Worm (Caenorhabditis elegans) whole organism, early embryonic: Measurements from ENCODE around the gene exc-7.

Source experiments
- B0310.2 ChIP-seq: sonication (generic microtip); optimal IDR thresholded peaks from 2 replicates; lab custom pipeline; 2016; ENCODE audit warnings: mild to moderate bottlenecking, missing genetic modification characterization, missing compliant biosample characterization
- F13C5.2 ChIP-seq: sonication (generic microtip); optimal IDR thresholded peaks from 2 replicates; lab custom pipeline; 2017; ENCODE audit warnings: mild to moderate bottlenecking, missing genetic modification characterization, inconsistent platforms, missing compliant biosample characterization
- aly-1 ChIP-seq: sonication (generic microtip); optimal IDR thresholded peaks from 2 replicates; lab custom pipeline; 2016; ENCODE audit warnings: missing genetic modification characterization, missing compliant biosample characterization
- ama-1 ChIP-seq: fragments of 150-350 bp; optimal IDR thresholded peaks from 2 replicates; lab custom pipeline; 2014
- ceh-13 ChIP-seq: fragments of 200-800 bp; sonication (Bioruptor generic); optimal IDR thresholded peaks from 2 replicates; lab custom pipeline; 2018; ENCODE audit warnings: mild to moderate bottlenecking, missing genetic modification characterization, missing compliant biosample characterization
- ceh-36 ChIP-seq: sonication (generic microtip); optimal IDR thresholded peaks from 2 replicates; lab custom pipeline; 2016; ENCODE audit warnings: missing genetic modification characterization, inconsistent platforms, missing compliant biosample characterization
- ets-7 ChIP-seq: sonication (generic microtip); optimal IDR thresholded peaks from 2 replicates; lab custom pipeline; 2016; ENCODE audit warnings: missing genotype, missing genetic modification characterization, missing compliant biosample characterization
- flt-1 ChIP-seq: fragments of 200-800 bp; sonication (Bioruptor generic); IDR thresholded peaks from 2 replicates; pipeline ENCODE4 v1.3.6; 2022; ENCODE audit warnings: missing genetic modification characterization, missing compliant biosample characterization
- hmbx-1 ChIP-seq: sonication (generic microtip); optimal IDR thresholded peaks from 2 replicates; lab custom pipeline; 2016; ENCODE audit warnings: mild to moderate bottlenecking, missing genetic modification characterization, missing compliant biosample characterization
- hmg-4 ChIP-seq: fragments of 200-800 bp; sonication (Bioruptor generic); optimal IDR thresholded peaks from 2 replicates; lab custom pipeline; 2018; ENCODE audit warnings: mild to moderate bottlenecking, missing genetic modification characterization, missing compliant biosample characterization
- hnd-1 ChIP-seq: sonication (generic microtip); optimal IDR thresholded peaks from 2 replicates; lab custom pipeline; 2016; ENCODE audit warnings: missing genetic modification characterization, missing compliant biosample characterization
- pes-1 ChIP-seq: fragments of 200-800 bp; sonication (Bioruptor generic); IDR thresholded peaks from 2 replicates; pipeline ENCODE4 v1.3.6; 2022; ENCODE audit warnings: missing genetic modification reagents, missing genetic modification characterization, missing compliant biosample characterization
- scrt-1 ChIP-seq: fragments of 200-800 bp; sonication (Bioruptor generic); IDR thresholded peaks from 2 replicates; pipeline ENCODE4 v1.3.6; 2022; ENCODE audit warnings: missing genetic modification characterization, missing compliant biosample characterization
- sea-1 ChIP-seq: fragments of 200-800 bp; sonication (Bioruptor generic); conservative IDR thresholded peaks from 2 replicates; pipeline ENCODE4 v1.3.6; 2022; ENCODE audit warnings: missing genetic modification characterization, missing compliant biosample characterization
- tbx-11 ChIP-seq: fragments of 200-800 bp; sonication (Bioruptor generic); IDR thresholded peaks from 2 replicates; pipeline ENCODE4 v1.3.6; 2022; ENCODE audit warnings: missing genetic modification characterization, missing compliant biosample characterization
- tbx-37 ChIP-seq: fragments of 200-800 bp; sonication (Bioruptor generic); conservative IDR thresholded peaks from 2 replicates; pipeline ENCODE4 v1.3.6; 2022; ENCODE audit warnings: missing genetic modification reagents, missing genetic modification characterization, missing compliant biosample characterization
- tra-4 ChIP-seq: sonication (generic microtip); optimal IDR thresholded peaks from 2 replicates; lab custom pipeline; 2017; ENCODE audit warnings: missing genetic modification characterization, missing compliant biosample characterization

exc-7 gene

DNA sequence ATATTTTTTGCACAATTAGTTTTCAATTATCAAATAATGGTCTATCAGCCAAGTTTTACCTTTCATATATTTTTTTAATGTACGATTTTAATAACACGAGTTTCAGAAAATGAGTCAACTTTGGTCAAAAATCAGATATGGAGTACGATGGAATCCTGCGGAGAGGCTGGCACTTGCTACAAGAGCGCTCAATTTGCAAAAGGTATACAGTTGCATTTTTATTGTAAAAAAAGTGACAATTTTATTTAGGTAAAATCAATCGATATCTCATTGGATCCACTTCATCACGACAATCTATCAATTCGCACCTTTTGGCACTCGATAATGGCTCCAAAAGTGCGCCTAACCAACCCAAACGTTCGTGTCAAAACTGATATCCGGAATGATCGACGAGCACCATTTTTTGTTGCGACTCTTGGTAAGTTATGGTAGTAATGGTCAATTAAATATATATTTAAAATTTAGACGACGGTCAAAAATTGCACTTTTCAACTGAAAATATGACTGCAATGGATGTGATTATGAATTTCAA, 21.8 kb downstream of the exc-7 start, which contains the start of gene mrpl-53:
Gene mrpl-53, plus strand, starts transcription at position 107 of the 532 bp plus-strand sequence.
- no peak for TF ChIP-seq flt-1 (GFP tag; lab: Robert Waterston, UW)
- TF ChIP-seq hmg-4: no peak
- TF ChIP-seq pes-1 (GFP tag; lab: Robert Waterston, UW): no peak
- no peak for TF ChIP-seq tbx-37 (GFP tag; lab: Robert Waterston, UW)
- TF ChIP-seq ets-7 (tag; lab: Kevin White, UChicago): no peak
- no peak for TF ChIP-seq tra-4 (tag; lab: Kevin White, UChicago)
- TF ChIP-seq hnd-1 (tag; lab: Kevin White, UChicago): no peak
- no peak for TF ChIP-seq ceh-36 (tag; lab: Kevin White, UChicago)
- TF ChIP-seq aly-1: no peak
- TF ChIP-seq scrt-1 (GFP tag; lab: Robert Waterston, UW): no peak

DNA sequence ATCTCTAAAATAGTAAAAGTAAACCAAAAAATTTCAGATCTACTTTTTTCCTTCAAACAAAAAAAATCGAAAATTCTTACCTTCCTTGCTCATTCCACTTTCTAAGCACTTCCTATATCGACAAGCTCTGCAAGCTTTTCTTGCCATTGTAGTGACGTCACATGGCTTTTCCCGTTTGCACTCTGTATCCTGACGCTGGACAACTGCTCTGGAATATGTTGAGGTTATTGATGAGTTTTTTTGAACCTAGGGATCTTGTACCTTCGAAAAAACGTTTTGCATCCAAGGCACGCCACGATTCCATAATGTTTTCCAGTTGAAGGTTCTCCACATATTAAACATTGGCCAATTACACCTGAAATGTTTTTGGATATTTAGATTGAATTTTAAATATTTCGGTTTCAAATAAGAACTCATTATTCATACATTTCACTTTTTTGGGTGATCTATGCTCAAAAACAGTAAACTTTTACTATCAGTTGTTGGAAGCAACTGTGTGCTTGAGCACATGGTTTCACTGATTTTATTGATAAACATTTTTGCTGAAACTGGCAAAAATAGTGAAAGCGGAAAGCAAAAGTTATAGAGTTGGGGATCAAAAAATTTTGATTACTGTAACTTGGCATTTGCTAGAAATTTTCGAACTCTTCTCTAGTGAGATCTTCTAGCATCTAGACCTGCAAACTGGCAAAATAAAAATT, 24.4 kb downstream of the exc-7 start:
- TF ChIP-seq aly-1 (no peak), scrt-1 (GFP tag; lab: Robert Waterston, UW) (no peak), flt-1 (GFP tag; lab: Robert Waterston, UW) (no peak), ets-7 (tag; lab: Kevin White, UChicago) (no peak), sea-1 (GFP tag; lab: Robert Waterston, UW) (no peak)

DNA sequence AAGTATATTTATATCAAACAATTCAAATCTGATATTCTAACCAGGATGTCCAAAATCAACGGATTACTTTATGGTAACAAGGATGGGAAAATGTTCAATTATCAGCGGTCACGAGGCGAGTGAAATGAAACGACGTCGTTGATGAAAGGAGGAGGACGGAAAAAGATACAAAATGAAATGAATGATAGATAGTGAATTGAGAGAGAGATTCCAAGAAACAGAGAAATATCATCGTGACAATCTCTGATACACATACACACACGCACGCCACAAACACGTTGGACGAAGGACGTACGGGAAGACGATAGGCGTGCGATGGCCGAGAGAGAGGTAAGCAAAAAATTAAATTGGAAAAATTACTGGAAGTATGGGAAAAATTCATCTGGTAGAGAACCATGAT, 25.3 kb downstream of the exc-7 start:
- TF ChIP-seq hmbx-1 (tag; lab: Kevin White, UChicago) (no peak), flt-1 (GFP tag; lab: Robert Waterston, UW) (no peak), F13C5.2 (no peak), scrt-1 (GFP tag; lab: Robert Waterston, UW) (no peak), tbx-37 (GFP tag; lab: Robert Waterston, UW) (no peak), sea-1 (GFP tag; lab: Robert Waterston, UW) (no peak), tbx-11 (GFP tag; lab: Robert Waterston, UW) (no peak), pes-1 (GFP tag; lab: Robert Waterston, UW) (no peak)

DNA sequence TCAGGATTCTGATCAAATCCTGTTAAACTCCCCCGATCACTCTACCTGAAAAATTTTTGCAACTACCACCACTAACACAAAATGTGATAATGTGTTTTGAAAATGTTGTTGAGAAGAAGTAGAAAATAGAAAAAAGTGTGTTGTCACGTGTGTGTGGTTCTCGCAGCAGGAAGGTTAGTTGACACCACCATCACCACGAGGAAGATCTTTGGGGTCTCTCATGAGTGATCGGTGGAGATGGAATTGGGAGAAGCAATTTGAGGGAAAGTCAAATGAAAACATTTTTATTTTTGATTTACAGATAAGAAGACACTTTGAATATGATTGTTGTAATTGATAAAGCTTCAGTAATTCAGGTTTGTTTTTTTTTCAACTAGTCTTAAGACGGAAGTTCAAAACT, 25.9 kb downstream of the exc-7 start:
- TF ChIP-seq ceh-13 (GFP tag; lab: Kevin White, UChicago) (no peak), ets-7 (tag; lab: Kevin White, UChicago) (no peak), tbx-37 (GFP tag; lab: Robert Waterston, UW) (no peak)

DNA sequence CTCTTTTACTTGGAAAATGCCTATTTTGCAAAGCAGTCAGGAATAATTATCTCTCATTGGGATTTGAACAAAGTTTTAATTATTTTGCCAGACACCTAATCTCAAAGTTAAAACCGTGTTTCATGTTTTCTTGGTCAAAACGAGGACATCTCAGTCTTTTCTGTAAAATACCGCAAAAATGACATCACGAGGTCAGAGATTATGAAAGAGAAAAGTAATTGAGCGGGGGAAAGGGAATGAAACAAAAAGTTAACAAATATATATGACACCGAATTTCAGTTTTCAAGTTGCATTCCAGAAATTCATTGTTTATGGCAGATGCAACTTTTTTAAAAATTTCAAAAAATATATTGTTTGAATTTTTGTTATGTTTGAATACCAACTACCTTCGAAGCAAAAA, 26.8 kb downstream of the exc-7 start:
- no peak for TF ChIP-seq hnd-1 (tag; lab: Kevin White, UChicago)
- no peak for TF ChIP-seq tra-4 (tag; lab: Kevin White, UChicago)
- TF ChIP-seq hmg-4: no peak

DNA sequence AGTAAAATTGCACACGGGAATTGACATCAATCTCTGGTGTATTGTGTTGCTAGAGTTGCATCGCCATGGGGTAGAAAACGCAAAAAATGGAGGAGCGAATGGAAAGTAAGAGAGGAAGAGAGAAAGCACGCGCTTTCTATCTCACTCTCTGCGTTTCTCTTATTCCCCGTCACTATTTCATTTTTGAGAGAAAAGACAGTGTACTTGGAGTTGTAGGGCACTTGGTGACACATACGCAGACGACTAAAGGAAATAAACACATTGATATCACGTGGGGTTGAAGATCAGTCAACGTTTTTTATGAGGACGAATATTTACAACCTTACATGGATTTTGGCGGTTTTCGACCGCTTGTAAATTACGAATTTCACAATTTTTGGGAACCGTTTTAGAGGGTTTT, 27.6 kb downstream of the exc-7 start:
- no peak for TF ChIP-seq hmbx-1 (tag; lab: Kevin White, UChicago)
- TF ChIP-seq hnd-1 (tag; lab: Kevin White, UChicago): no peak
- TF ChIP-seq ceh-13 (GFP tag; lab: Kevin White, UChicago): no peak
- TF ChIP-seq scrt-1 (GFP tag; lab: Robert Waterston, UW): no peak
- TF ChIP-seq hmg-4: no peak
- TF ChIP-seq flt-1 (GFP tag; lab: Robert Waterston, UW): no peak
- TF ChIP-seq B0310.2 (tag; lab: Kevin White, UChicago): no peak
- TF ChIP-seq aly-1: no peak
- no peak for TF ChIP-seq ceh-36 (tag; lab: Kevin White, UChicago)

DNA sequence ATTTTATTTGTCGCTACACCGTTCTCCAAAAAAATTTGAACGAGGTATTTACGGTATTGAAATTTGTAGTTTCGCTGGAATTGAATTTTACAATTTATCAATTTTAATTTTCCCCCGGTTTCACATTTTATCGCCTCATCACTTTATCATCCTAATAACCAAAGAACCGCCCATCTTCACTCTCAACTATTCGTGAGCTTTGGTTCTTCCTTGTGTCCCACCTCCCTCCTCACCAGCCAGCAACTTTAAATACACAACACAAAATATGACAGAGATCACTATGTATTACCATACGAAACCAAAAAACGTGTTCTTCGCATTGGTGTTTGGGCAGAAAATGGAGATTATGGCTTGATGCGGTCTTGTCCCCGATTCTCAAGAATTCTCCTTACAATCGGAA, 28.3 kb downstream of the exc-7 start:
- TF ChIP-seq aly-1 (no peak), ama-1 (no peak), hmbx-1 (tag; lab: Kevin White, UChicago) (no peak), ets-7 (tag; lab: Kevin White, UChicago) (no peak), tbx-11 (GFP tag; lab: Robert Waterston, UW) (no peak), B0310.2 (tag; lab: Kevin White, UChicago) (no peak), tra-4 (tag; lab: Kevin White, UChicago) (no peak), pes-1 (GFP tag; lab: Robert Waterston, UW) (no peak), tbx-37 (GFP tag; lab: Robert Waterston, UW) (no peak), scrt-1 (GFP tag; lab: Robert Waterston, UW) (no peak), flt-1 (GFP tag; lab: Robert Waterston, UW) (no peak)

DNA sequence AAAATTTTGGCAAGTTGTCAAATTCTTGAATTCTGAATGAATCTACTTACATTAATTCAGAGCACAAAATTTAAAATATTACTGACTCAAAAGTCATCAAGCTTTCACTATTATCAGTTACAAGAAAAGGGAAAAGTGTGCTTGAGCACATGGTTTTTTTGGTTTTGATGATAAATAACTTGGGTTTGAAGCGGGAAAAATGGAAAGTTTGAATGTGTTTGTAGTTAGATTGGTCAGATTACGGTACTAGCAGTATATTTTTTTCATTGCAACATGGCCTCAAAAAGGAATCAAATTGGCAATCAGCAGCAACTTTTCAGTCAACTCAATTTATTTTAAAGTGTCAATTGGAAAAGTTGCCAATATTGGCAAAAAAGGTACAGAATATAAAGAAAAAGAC, 28.9 kb downstream of the exc-7 start:
- TF ChIP-seq F13C5.2 (no peak), tra-4 (tag; lab: Kevin White, UChicago) (no peak), flt-1 (GFP tag; lab: Robert Waterston, UW) (no peak), aly-1 (no peak), tbx-37 (GFP tag; lab: Robert Waterston, UW) (no peak), hmbx-1 (tag; lab: Kevin White, UChicago) (no peak), ets-7 (tag; lab: Kevin White, UChicago) (no peak), B0310.2 (tag; lab: Kevin White, UChicago) (no peak), tbx-11 (GFP tag; lab: Robert Waterston, UW) (no peak), hmg-4 (no peak), ceh-36 (tag; lab: Kevin White, UChicago) (no peak), ama-1 (no peak), scrt-1 (GFP tag; lab: Robert Waterston, UW) (no peak), hnd-1 (tag; lab: Kevin White, UChicago) (no peak), pes-1 (GFP tag; lab: Robert Waterston, UW) (no peak), sea-1 (GFP tag; lab: Robert Waterston, UW) (no peak)
